Worm (Caenorhabditis elegans) whole organism, L4 larva: Measurements from ENCODE around the gene cmk-1.

Experiments
- F10B5.3 ChIP-seq: sonication (generic microtip); optimal IDR thresholded peaks from 2 replicates; lab custom pipeline; 2016; ENCODE audit warnings: mild to moderate bottlenecking, missing genetic modification characterization, missing compliant biosample characterization
- ceh-28 ChIP-seq: fragments of 150-350 bp; optimal IDR thresholded peaks from 2 replicates; lab custom pipeline; 2014; ENCODE audit warnings: missing biosample characterization, missing genetic modification reagents, missing genetic modification characterization
- ces-1 ChIP-seq: fragments of 150-350 bp; sonication (generic microtip); optimal IDR thresholded peaks from 4 replicates; lab custom pipeline; 2014; ENCODE audit warnings: missing biosample characterization, missing genetic modification reagents, missing genetic modification characterization
- fos-1 ChIP-seq: fragments of 150-350 bp; optimal IDR thresholded peaks from 2 replicates; lab custom pipeline; 2014; ENCODE audit warnings: missing biosample characterization, missing genetic modification characterization
- gei-8 ChIP-seq: fragments of 200-800 bp; sonication (Bioruptor generic); optimal IDR thresholded peaks from 2 replicates; lab custom pipeline; 2018; ENCODE audit warnings: mild to moderate bottlenecking, missing genetic modification characterization, missing compliant biosample characterization
- hlh-30 ChIP-seq: sonication (generic microtip); optimal IDR thresholded peaks from 2 replicates; lab custom pipeline; 2017; ENCODE audit warnings: antibody characterized with exemption, mild to moderate bottlenecking, missing genetic modification characterization, missing compliant biosample characterization; ENCODE audit not compliant: insufficient read depth
- jun-1 ChIP-seq: fragments of 150-350 bp; optimal IDR thresholded peaks from 2 replicates; lab custom pipeline; 2014; ENCODE audit warnings: missing biosample characterization, missing genetic modification reagents, missing genetic modification characterization
- lin-15B ChIP-seq: fragments of 150-350 bp; sonication (generic microtip); optimal IDR thresholded peaks from 3 replicates; lab custom pipeline; 2014; ENCODE audit warnings: missing biosample characterization, missing genetic modification characterization
- lir-3 ChIP-seq: sonication (generic microtip); optimal IDR thresholded peaks from 2 replicates; lab custom pipeline; 2016; ENCODE audit warnings: mild to moderate bottlenecking, missing genetic modification characterization, missing compliant biosample characterization
- nhr-6 ChIP-seq: fragments of 150-350 bp; optimal IDR thresholded peaks from 2 replicates; lab custom pipeline; 2014; ENCODE audit warnings: missing biosample characterization, missing genetic modification characterization
- nhr-76 ChIP-seq: fragments of 150-350 bp; optimal IDR thresholded peaks from 2 replicates; lab custom pipeline; 2014; ENCODE audit warnings: missing biosample characterization, missing genetic modification characterization
- pha-4 ChIP-seq, 2 experiments: fragments of 150-350 bp in 1 of 2; fragments of 200-800 bp in 1 of 2; sonication (Bioruptor generic) in 1 of 2; IDR thresholded peaks in 1 of 2; optimal IDR thresholded peaks in 1 of 2; 2 replicates each; pipeline versions ENCODE4 v1.3.6 to Lab custom; 2014 to 2022; ENCODE audit warnings: missing genetic modification characterization in 2 of 2, missing genetic modification reagents in 2 of 2, missing biosample characterization in 1 of 2, missing compliant biosample characterization in 1 of 2
- set-16 ChIP-seq: fragments of 200-800 bp; sonication (Bioruptor generic); IDR thresholded peaks from 2 replicates; pipeline ENCODE4 v1.3.6; 2022; ENCODE audit warnings: missing genetic modification reagents, missing genetic modification characterization, missing compliant biosample characterization
- skn-1 ChIP-seq: fragments of 150-350 bp; optimal IDR thresholded peaks from 2 replicates; lab custom pipeline; 2014; ENCODE audit warnings: missing biosample characterization, missing genetic modification characterization

DNA sequence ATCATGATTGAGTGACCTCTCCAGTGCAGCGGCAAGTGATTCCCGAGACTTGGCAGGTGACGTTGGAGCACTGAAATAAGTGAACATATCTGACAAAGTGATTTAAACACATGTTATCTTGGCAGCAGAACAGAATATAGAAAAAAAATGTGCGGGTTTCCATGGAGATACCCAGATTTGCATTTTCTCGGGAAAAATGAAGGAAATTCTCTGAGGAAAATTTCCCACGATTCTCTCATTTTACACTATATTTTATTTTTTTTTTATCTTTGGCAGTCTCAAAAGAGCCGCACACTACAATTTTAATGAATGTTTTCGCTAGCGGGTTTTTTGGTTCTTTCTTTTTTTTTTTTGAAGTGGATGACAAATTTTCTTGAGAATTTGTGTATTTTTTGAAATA lies 10.4 kb upstream of the cmk-1 start:
- TF ChIP-seq fos-1 (no peak), nhr-6 (tag; lab: Kevin White, UChicago) (no peak), skn-1 (tag; lab: Kevin White, UChicago) (no peak), gei-8 (GFP tag; lab: Kevin White, UChicago) (no peak), pha-4 (GFP tag; IDR thresholded peaks at IDR 0.05; lab: Robert Waterston, UW) (no peak), pha-4 (tag; optimal IDR thresholded peaks at IDR 0.05; lab: Kevin White, UChicago) (no peak), lir-3 (tag; lab: Kevin White, UChicago) (no peak), jun-1 (no peak), lin-15B (tag; lab: Kevin White, UChicago) (no peak), F10B5.3 (tag; lab: Kevin White, UChicago) (no peak), nhr-76 (no peak), ceh-28 (no peak), ces-1 (GFP tag; lab: Kevin White, UChicago) (no peak), set-16 (GFP tag; lab: Robert Waterston, UW) (no peak), hlh-30 (no peak)
